Worm (Caenorhabditis elegans) whole organism, L2 larva: ENCODE measurements around the gene algn-1.

Experiments
- C34F6.9 ChIP-seq: fragments of 150-350 bp; optimal IDR thresholded peaks from 2 replicates; lab custom pipeline; 2014; ENCODE audit warnings: missing biosample characterization, missing genetic modification characterization
- F13H6.1 ChIP-seq: sonication (generic microtip); optimal IDR thresholded peaks from 2 replicates; lab custom pipeline; 2016; ENCODE audit warnings: missing genetic modification characterization, missing compliant biosample characterization
- R02D3.7 ChIP-seq: fragments of 150-350 bp; optimal IDR thresholded peaks from 2 replicates; lab custom pipeline; 2014; ENCODE audit warnings: missing biosample characterization, missing genetic modification characterization
- Y55F3AM.14 ChIP-seq: fragments of 200-800 bp; sonication (Bioruptor generic); optimal IDR thresholded peaks from 2 replicates; lab custom pipeline; 2018; ENCODE audit warnings: mild to moderate bottlenecking, missing genetic modification characterization, missing compliant biosample characterization
- ZK546.5 ChIP-seq: sonication (generic microtip); optimal IDR thresholded peaks from 2 replicates; lab custom pipeline; 2017; ENCODE audit warnings: missing biosample characterization, missing genetic modification characterization
- alr-1 ChIP-seq: fragments of 150-350 bp; optimal IDR thresholded peaks from 2 replicates; lab custom pipeline; 2014; ENCODE audit warnings: missing biosample characterization, missing genetic modification characterization
- aly-2 ChIP-seq: fragments of 150-350 bp; optimal IDR thresholded peaks from 2 replicates; lab custom pipeline; 2014; ENCODE audit warnings: missing biosample characterization, missing genetic modification characterization
- ama-1 ChIP-seq: fragments of 150-350 bp; optimal IDR thresholded peaks from 2 replicates; lab custom pipeline; 2018; ENCODE audit warnings: inconsistent platforms
- blmp-1 ChIP-seq: sonication (generic microtip); optimal IDR thresholded peaks from 2 replicates; lab custom pipeline; 2017; ENCODE audit warnings: missing genetic modification characterization, mild to moderate bottlenecking, missing compliant biosample characterization, antibody characterized with exemption, moderate library complexity; ENCODE audit not compliant: insufficient read depth
- ceh-16 ChIP-seq: fragments of 150-350 bp; optimal IDR thresholded peaks from 2 replicates; lab custom pipeline; 2014; ENCODE audit warnings: missing biosample characterization, missing genetic modification characterization
- ceh-82 ChIP-seq: fragments of 150-350 bp; optimal IDR thresholded peaks from 2 replicates; lab custom pipeline; 2014; ENCODE audit warnings: missing biosample characterization, missing genetic modification characterization
- crh-2 ChIP-seq: sonication (generic microtip); optimal IDR thresholded peaks from 2 replicates; lab custom pipeline; 2017; ENCODE audit warnings: missing biosample characterization, missing genetic modification characterization
- dmd-4 ChIP-seq: sonication (generic microtip); optimal IDR thresholded peaks from 2 replicates; lab custom pipeline; 2017; ENCODE audit warnings: missing biosample characterization, missing genetic modification characterization
- egl-27 ChIP-seq: sonication (generic microtip); optimal IDR thresholded peaks from 3 replicates; lab custom pipeline; 2017; ENCODE audit warnings: missing biosample characterization, missing genetic modification reagents, missing genetic modification characterization
- elt-1 ChIP-seq: fragments of 150-350 bp; optimal IDR thresholded peaks from 2 replicates; lab custom pipeline; 2014; ENCODE audit warnings: missing biosample characterization, missing genetic modification characterization
- elt-3 ChIP-seq: sonication (generic microtip); optimal IDR thresholded peaks from 2 replicates; lab custom pipeline; 2017; ENCODE audit warnings: missing biosample characterization, missing genetic modification characterization
- fos-1 ChIP-seq: fragments of 150-350 bp; optimal IDR thresholded peaks from 2 replicates; lab custom pipeline; 2014; ENCODE audit warnings: missing biosample characterization, missing genetic modification characterization
- lin-11 ChIP-seq: fragments of 150-350 bp; sonication (generic microtip); optimal IDR thresholded peaks from 2 replicates; lab custom pipeline; 2014; ENCODE audit warnings: missing biosample characterization, missing genetic modification characterization, inconsistent platforms, mixed read lengths
- lin-39 ChIP-seq: fragments of 150-350 bp; optimal IDR thresholded peaks from 2 replicates; lab custom pipeline; 2014; ENCODE audit warnings: missing biosample characterization, missing genetic modification reagents, missing genetic modification characterization
- lsy-2 ChIP-seq, 2 experiments: fragments of 150-350 bp in 1 of 2; sonication (generic microtip) in 1 of 2; optimal IDR thresholded peaks; 2 replicates each; lab custom pipeline; 2014 to 2017; ENCODE audit warnings: missing biosample characterization in 2 of 2, missing genetic modification characterization in 2 of 2
- mab-5 ChIP-seq: fragments of 150-350 bp; optimal IDR thresholded peaks from 2 replicates; lab custom pipeline; 2014; ENCODE audit warnings: missing biosample characterization, missing genetic modification characterization
- mbf-1 ChIP-seq: sonication (generic microtip); optimal IDR thresholded peaks from 2 replicates; lab custom pipeline; 2017; ENCODE audit warnings: missing biosample characterization, missing genetic modification characterization
- nhr-10 ChIP-seq: sonication (generic microtip); optimal IDR thresholded peaks from 2 replicates; lab custom pipeline; 2017; ENCODE audit warnings: missing biosample characterization, missing genetic modification characterization
- nhr-11 ChIP-seq: fragments of 150-350 bp; optimal IDR thresholded peaks from 2 replicates; lab custom pipeline; 2014; ENCODE audit warnings: missing biosample characterization, missing genetic modification characterization
- nhr-12 ChIP-seq: fragments of 150-350 bp; optimal IDR thresholded peaks from 2 replicates; lab custom pipeline; 2014; ENCODE audit warnings: missing biosample characterization, missing genetic modification characterization
- nhr-129 ChIP-seq: fragments of 150-350 bp; optimal IDR thresholded peaks from 2 replicates; lab custom pipeline; 2014; ENCODE audit warnings: missing biosample characterization, missing genetic modification characterization
- nhr-21 ChIP-seq: fragments of 150-350 bp; optimal IDR thresholded peaks from 2 replicates; lab custom pipeline; 2014; ENCODE audit warnings: missing biosample characterization, missing genetic modification characterization
- nhr-23 ChIP-seq: fragments of 150-350 bp; optimal IDR thresholded peaks from 2 replicates; lab custom pipeline; 2014; ENCODE audit warnings: missing biosample characterization, missing genetic modification reagents, missing genetic modification characterization
- nhr-237 ChIP-seq: fragments of 150-350 bp; optimal IDR thresholded peaks from 2 replicates; lab custom pipeline; 2014; ENCODE audit warnings: missing biosample characterization, missing genetic modification characterization
- nhr-25 ChIP-seq: fragments of 150-350 bp; sonication (generic microtip); optimal IDR thresholded peaks from 3 replicates; lab custom pipeline; 2014; ENCODE audit warnings: missing biosample characterization, missing genetic modification characterization
- nhr-6 ChIP-seq: fragments of 150-350 bp; optimal IDR thresholded peaks from 2 replicates; lab custom pipeline; 2014; ENCODE audit warnings: missing biosample characterization, missing genetic modification characterization
- nhr-77 ChIP-seq: fragments of 150-350 bp; optimal IDR thresholded peaks from 2 replicates; lab custom pipeline; 2014; ENCODE audit warnings: missing biosample characterization, missing genetic modification characterization
- peb-1 ChIP-seq: fragments of 150-350 bp; optimal IDR thresholded peaks from 2 replicates; lab custom pipeline; 2014; ENCODE audit warnings: missing biosample characterization, missing genetic modification characterization
- sem-4 ChIP-seq: fragments of 150-350 bp; optimal IDR thresholded peaks from 2 replicates; lab custom pipeline; 2014; ENCODE audit warnings: missing biosample characterization, missing genetic modification reagents, missing genetic modification characterization
- skn-1 ChIP-seq: sonication (generic microtip); optimal IDR thresholded peaks from 2 replicates; lab custom pipeline; 2017; ENCODE audit warnings: missing biosample characterization, missing genetic modification characterization
- sma-3 ChIP-seq: sonication (generic microtip); optimal IDR thresholded peaks from 2 replicates; lab custom pipeline; 2016; ENCODE audit warnings: missing genetic modification reagents, missing genetic modification characterization, missing compliant biosample characterization
- sma-9 ChIP-seq, 2 experiments: fragments of 150-350 bp in 1 of 2; sonication (generic microtip) in 1 of 2; optimal IDR thresholded peaks; 2 replicates each; lab custom pipeline; 2014 to 2016; ENCODE audit warnings: missing genetic modification characterization in 2 of 2, mild to moderate bottlenecking in 1 of 2, missing biosample characterization in 1 of 2, missing compliant biosample characterization in 1 of 2, missing genetic modification reagents in 1 of 2, moderate library complexity in 1 of 2
- snpc-4 ChIP-seq: fragments of 150-350 bp; optimal IDR thresholded peaks from 2 replicates; lab custom pipeline; 2014; ENCODE audit warnings: missing biosample characterization, missing genetic modification characterization
- unc-39 ChIP-seq: fragments of 150-350 bp; optimal IDR thresholded peaks from 2 replicates; lab custom pipeline; 2014; ENCODE audit warnings: missing biosample characterization, missing genetic modification characterization
- zag-1 ChIP-seq: fragments of 150-350 bp; optimal IDR thresholded peaks from 2 replicates; lab custom pipeline; 2014; ENCODE audit warnings: missing biosample characterization, missing genetic modification characterization
- ztf-1 ChIP-seq: fragments of 200-800 bp; sonication (Bioruptor generic); conservative IDR thresholded peaks from 2 replicates; pipeline ENCODE4 v1.3.6; 2022; ENCODE audit warnings: missing genetic modification characterization, missing compliant biosample characterization
- ztf-11 ChIP-seq: sonication (generic microtip); optimal IDR thresholded peaks from 2 replicates; lab custom pipeline; 2017; ENCODE audit warnings: missing biosample characterization, missing genetic modification characterization
- ztf-4 ChIP-seq: fragments of 150-350 bp; optimal IDR thresholded peaks from 2 replicates; lab custom pipeline; 2014; ENCODE audit warnings: missing biosample characterization, missing genetic modification characterization

Gene algn-1

ce11 chrIII:6432939-6433338 lies 27.0 kb upstream of the algn-1 start, which contains the start of gene vps-16:
Gene vps-16 (plus strand): TSS chrIII:6433239.
- TF ChIP-seq mab-5 (no peak), snpc-4 (tag; lab: Kevin White, UChicago) (no peak), zag-1 (tag; lab: Kevin White, UChicago) (no peak), F13H6.1 (tag; lab: Kevin White, UChicago) (no peak), nhr-23 (no peak), nhr-77 (tag; lab: Kevin White, UChicago) (no peak), nhr-129 (tag; lab: Kevin White, UChicago) (no peak), ZK546.5 (tag; lab: Kevin White, UChicago) (no peak), ceh-16 (no peak), sem-4 (tag; lab: Kevin White, UChicago) (no peak), ztf-4 (tag; lab: Kevin White, UChicago) (no peak), aly-2 (tag; lab: Kevin White, UChicago) (no peak), elt-3 (no peak), nhr-12 (tag; lab: Kevin White, UChicago) (no peak), fos-1 (tag; lab: Kevin White, UChicago) (no peak), nhr-21 (tag; lab: Kevin White, UChicago) (no peak), lin-11 (tag; lab: Kevin White, UChicago) (no peak)

- TF ChIP-seq mbf-1 = no peak
- TF ChIP-seq ztf-11 (tag; lab: Kevin White, UChicago) = no peak
- TF ChIP-seq elt-1 (tag; lab: Kevin White, UChicago) = no peak
- TF ChIP-seq nhr-77 (tag; lab: Kevin White, UChicago) = no peak
- no peak for TF ChIP-seq nhr-12 (tag; lab: Kevin White, UChicago)
- TF ChIP-seq R02D3.7 (tag; lab: Kevin White, UChicago) = no peak
- TF ChIP-seq nhr-25 (tag; lab: Kevin White, UChicago) = no peak
- TF ChIP-seq blmp-1 (tag; lab: Kevin White, UChicago) = no peak
- no peak for TF ChIP-seq Y55F3AM.14 (GFP tag; lab: Kevin White, UChicago)
- TF ChIP-seq C34F6.9 (tag; lab: Kevin White, UChicago) = no peak
- TF ChIP-seq ztf-4 (tag; lab: Kevin White, UChicago) = no peak
- no peak for TF ChIP-seq egl-27 (tag; lab: Kevin White, UChicago)
- no peak for TF ChIP-seq alr-1 (tag; lab: Kevin White, UChicago)
- no peak for TF ChIP-seq nhr-11 (tag; lab: Kevin White, UChicago)
- TF ChIP-seq ama-1 = no peak
These were observed 23.6 kb upstream of the algn-1 start, which contains the start of gene C05D11.1 for ce11 chrIII:6436308-6436707. Gene C05D11.1 (plus strand): TSS chrIII:6436608.

- no peak for TF ChIP-seq Y55F3AM.14 (GFP tag; lab: Kevin White, UChicago)
- TF ChIP-seq elt-3 = no peak
- TF ChIP-seq peb-1 (tag; lab: Kevin White, UChicago) = no peak
- TF ChIP-seq blmp-1 (tag; lab: Kevin White, UChicago) = no peak
- TF ChIP-seq zag-1 (tag; lab: Kevin White, UChicago) = no peak
These were observed 20.1 kb upstream of the algn-1 start for ce11 chrIII:6439854-6440253.

- TF ChIP-seq elt-3 (no peak), Y55F3AM.14 (GFP tag; lab: Kevin White, UChicago) (no peak), skn-1 (no peak), fos-1 (tag; lab: Kevin White, UChicago) (peak; percentile 22), sma-3 (GFP tag; lab: Kevin White, UChicago) (peak; percentile 2), nhr-77 (tag; lab: Kevin White, UChicago) (no peak), dmd-4 (tag; lab: Kevin White, UChicago) (no peak), aly-2 (tag; lab: Kevin White, UChicago) (no peak), nhr-10 (tag; lab: Kevin White, UChicago) (no peak), lsy-2 (tag; optimal IDR thresholded peaks at IDR 0.05; lab: Kevin White, UChicago) (peak in 1 of 2 experiments; percentile 49), ztf-11 (tag; lab: Kevin White, UChicago) (no peak), egl-27 (tag; lab: Kevin White, UChicago) (no peak), lin-39 (tag; lab: Kevin White, UChicago) (no peak), ztf-1 (GFP tag; lab: Robert Waterston, UW) (no peak), blmp-1 (tag; lab: Kevin White, UChicago) (peak; percentile 21), C34F6.9 (tag; lab: Kevin White, UChicago) (no peak), nhr-6 (no peak), R02D3.7 (tag; lab: Kevin White, UChicago) (no peak), elt-1 (tag; lab: Kevin White, UChicago) (no peak), nhr-23 (no peak), sem-4 (tag; lab: Kevin White, UChicago) (no peak), ama-1 (peak; percentile 31), nhr-237 (tag; lab: Kevin White, UChicago) (no peak), ceh-82 (tag; lab: Kevin White, UChicago) (no peak), crh-2 (peak; percentile 16), ZK546.5 (tag; lab: Kevin White, UChicago) (no peak), nhr-11 (tag; lab: Kevin White, UChicago) (no peak), unc-39 (tag; lab: Kevin White, UChicago) (no peak), sma-9 (GFP tag; optimal IDR thresholded peaks at IDR 0.05; lab: Kevin White, UChicago) (peak; percentile 22), sma-9 (tag; optimal IDR thresholded peaks at IDR 0.05; lab: Kevin White, UChicago) (no peak), zag-1 (tag; lab: Kevin White, UChicago) (no peak)
These were observed 17.4 kb upstream of the algn-1 start, which contains the start of gene mel-32 for ce11 chrIII:6442305-6443125. Gene mel-32 (minus strand): TSS chrIII:6443000.
